Fruit fly (Drosophila melanogaster): ENCODE results near the gene CG43082.

The CG43082 gene

dm6 chr3L:15678284-15678683 is 16.6 kb downstream of the CG43082 start (continued):
- TF ChIP-seq unc-4 (GFP tag; IDR thresholded peaks at IDR 0.05; ENCODE audit: partially characterized antibody), result no peak
- no peak for TF ChIP-seq Jarid2 (GFP tag; optimal IDR thresholded peaks at IDR 0.05)
- no peak for TF ChIP-seq Fer2 (tag; optimal IDR thresholded peaks at IDR 0.05)
- TF ChIP-seq Dek (tag; optimal IDR thresholded peaks at IDR 0.05), result no peak
- TF ChIP-seq shn (GFP tag; optimal IDR thresholded peaks at IDR 0.05), result no peak
- 0 out of 2 replicates have a peak, but pooled peaks have one; percentile 14 for TF ChIP-seq tna (GFP tag; IDR thresholded peaks at IDR 0.05; ENCODE audit: partially characterized antibody)
- TF ChIP-seq Bgb (GFP tag; IDR thresholded peaks at IDR 0.05; ENCODE audit: partially characterized antibody), result peak; percentile 67; the same call in 1 of the 2 replicates
- TF ChIP-seq CG16813 (GFP tag; IDR thresholded peaks at IDR 0.05; ENCODE audit: partially characterized antibody), result no peak
- no peak for TF ChIP-seq CG15696 (tag; optimal IDR thresholded peaks at IDR 0.05)
- peak; percentile 53 for TF ChIP-seq Kr (GFP tag; optimal IDR thresholded peaks at IDR 0.05)
- TF ChIP-seq CG11504 (tag; optimal IDR thresholded peaks at IDR 0.05), result no peak
- TF ChIP-seq CG10431 (GFP tag; optimal IDR thresholded peaks at IDR 0.05), result peak; percentile 86
- TF ChIP-seq Sox100B (GFP tag; optimal IDR thresholded peaks at IDR 0.05), result no peak
- no peak for TF ChIP-seq maf-S (GFP tag; optimal IDR thresholded peaks at IDR 0.05)

dm6 chr3L:15679420-15679819 is 17.8 kb downstream of the CG43082 start, which contains the start of gene CG7304:
TSS of gene CG7304 (plus strand) at chr3L:15679720.
- no peak for TF ChIP-seq CG5953 (GFP tag; IDR thresholded peaks at IDR 0.05)
- no peak for TF ChIP-seq insv (GFP tag; optimal IDR thresholded peaks at IDR 0.05)
- no peak for TF ChIP-seq vvl (GFP tag; IDR thresholded peaks at IDR 0.05)
- TF ChIP-seq ato (GFP tag; IDR thresholded peaks at IDR 0.05; ENCODE audit: partially characterized antibody), result no peak

dm6 chr3L:15683345-15683922 is 21.8 kb downstream of the CG43082 start, which contains the start of the genes CG7579 and Pgant8:
TSS of gene CG7579 (minus strand) at chr3L:15683445.
TSS of gene Pgant8 (plus strand) at chr3L:15683872.
- TF ChIP-seq Eip74EF (GFP tag; optimal IDR thresholded peaks at IDR 0.05) (no peak), oc (tag; optimal IDR thresholded peaks at IDR 0.05) (peak; percentile 67)

- 0 out of 3 replicates have a peak, but pooled peaks have one; percentile 29 for TF ChIP-seq knrl (GFP tag; IDR thresholded peaks at IDR 0.05; ENCODE audit: partially characterized antibody)
- TF ChIP-seq Hr78 (GFP tag; optimal IDR thresholded peaks at IDR 0.05), result peak in 1 of 2 experiments; percentile 56
- TF ChIP-seq ftz-f1 (GFP tag; optimal IDR thresholded peaks at IDR 0.05), result peak; percentile 9
- TF ChIP-seq inv (GFP tag; IDR thresholded peaks at IDR 0.05; ENCODE audit: partially characterized antibody), result no peak
- TF ChIP-seq sens (GFP tag), result peak; percentile 5
- peak; percentile 85 for TF ChIP-seq CG12769 (tag; optimal IDR thresholded peaks at IDR 0.05)
- TF ChIP-seq CG17361 (GFP tag; IDR thresholded peaks at IDR 0.05), result no peak
- no peak for TF ChIP-seq Dll (GFP tag; IDR thresholded peaks at IDR 0.05; ENCODE audit: partially characterized antibody)
- no peak for TF ChIP-seq CG11696 (GFP tag; IDR thresholded peaks at IDR 0.05)
- TF ChIP-seq CG17829 (tag; optimal IDR thresholded peaks at IDR 0.05), result no peak
- peak in 1 of 2 experiments; percentile 38 for TF ChIP-seq Pdp1 (GFP tag; optimal IDR thresholded peaks at IDR 0.05)
- no peak for TF ChIP-seq her (GFP tag; optimal IDR thresholded peaks at IDR 0.05)
- TF ChIP-seq so (GFP tag; IDR thresholded peaks at IDR 0.05), result 0 out of 3 replicates have a peak, but pooled peaks have one; percentile 25
- TF ChIP-seq ara (GFP tag; IDR thresholded peaks at IDR 0.05), result peak; percentile 41; the same call in 1 of the 2 replicates
- no peak for TF ChIP-seq CG15514 (GFP tag; optimal IDR thresholded peaks at IDR 0.05)
- no peak for TF ChIP-seq zen (tag; optimal IDR thresholded peaks at IDR 0.05)
- TF ChIP-seq Trl (optimal IDR thresholded peaks at IDR 0.05), result peak; percentile 40 to 51
- TF ChIP-seq Trl (GFP tag; optimal IDR thresholded peaks at IDR 0.05), result no peak
- 0 out of 3 replicates have a peak, but pooled peaks have one; percentile 24 for TF ChIP-seq CG34422 (GFP tag; IDR thresholded peaks at IDR 0.05)
- peak; percentile 74; the same call in 1 of the 4 replicates for TF ChIP-seq chinmo (GFP tag; IDR thresholded peaks at IDR 0.05; ENCODE audit: partially characterized antibody)
- TF ChIP-seq Gsc (GFP tag; IDR thresholded peaks at IDR 0.05), result no peak
- TF ChIP-seq da (GFP tag; optimal IDR thresholded peaks at IDR 0.05), result no peak
- 0 out of 2 replicates have a peak, but pooled peaks have one; percentile 14 for TF ChIP-seq stc (GFP tag; IDR thresholded peaks at IDR 0.05)
- TF ChIP-seq CG8944 (GFP tag; optimal IDR thresholded peaks at IDR 0.05), result no peak
Measured at dm6 chr3L:15684017-15684416, 22.4 kb downstream of the CG43082 start.
